Worm (Caenorhabditis elegans): ENCODE measurements around the gene algn-11.

- TF ChIP-seq tab-1 (GFP tag; IDR thresholded peaks at IDR 0.05), result no peak
- no peak for TF ChIP-seq med-1 (GFP tag; optimal IDR thresholded peaks at IDR 0.05; ENCODE audit: insufficient read depth)
Observed at ce11 chrIII:7338693-7339092, 48.3 kb upstream of the algn-11 start, which contains the start of gene kap-1.
